Worm (Caenorhabditis elegans) whole organism, L2 larva: ENCODE data around the gene R07E5.11.
A peak's percentile ranks its signal among the peaks of the same experiment; 100 is the strongest.
"Not testable (repeated sequence)": the region's sequence is repeated elsewhere in the genome, so short reads cannot be mapped to it uniquely, and the experiment has no call there.

Source experiments
- C34F6.9 ChIP-seq: fragments of 150-350 bp; optimal IDR thresholded peaks from 2 replicates; lab custom pipeline; 2014; ENCODE audit warnings: missing biosample characterization, missing genetic modification characterization
- F13H6.1 ChIP-seq: sonication (generic microtip); optimal IDR thresholded peaks from 2 replicates; lab custom pipeline; 2016; ENCODE audit warnings: missing genetic modification characterization, missing compliant biosample characterization
- R02D3.7 ChIP-seq: fragments of 150-350 bp; optimal IDR thresholded peaks from 2 replicates; lab custom pipeline; 2014; ENCODE audit warnings: missing biosample characterization, missing genetic modification characterization
- Y55F3AM.14 ChIP-seq: fragments of 200-800 bp; sonication (Bioruptor generic); optimal IDR thresholded peaks from 2 replicates; lab custom pipeline; 2018; ENCODE audit warnings: mild to moderate bottlenecking, missing genetic modification characterization, missing compliant biosample characterization
- ZK546.5 ChIP-seq: sonication (generic microtip); optimal IDR thresholded peaks from 2 replicates; lab custom pipeline; 2017; ENCODE audit warnings: missing biosample characterization, missing genetic modification characterization
- alr-1 ChIP-seq: fragments of 150-350 bp; optimal IDR thresholded peaks from 2 replicates; lab custom pipeline; 2014; ENCODE audit warnings: missing biosample characterization, missing genetic modification characterization
- aly-2 ChIP-seq: fragments of 150-350 bp; optimal IDR thresholded peaks from 2 replicates; lab custom pipeline; 2014; ENCODE audit warnings: missing biosample characterization, missing genetic modification characterization
- ama-1 ChIP-seq: fragments of 150-350 bp; optimal IDR thresholded peaks from 2 replicates; lab custom pipeline; 2018; ENCODE audit warnings: inconsistent platforms
- ceh-16 ChIP-seq: fragments of 150-350 bp; optimal IDR thresholded peaks from 2 replicates; lab custom pipeline; 2014; ENCODE audit warnings: missing biosample characterization, missing genetic modification characterization
- ceh-82 ChIP-seq: fragments of 150-350 bp; optimal IDR thresholded peaks from 2 replicates; lab custom pipeline; 2014; ENCODE audit warnings: missing biosample characterization, missing genetic modification characterization
- crh-2 ChIP-seq: sonication (generic microtip); optimal IDR thresholded peaks from 2 replicates; lab custom pipeline; 2017; ENCODE audit warnings: missing biosample characterization, missing genetic modification characterization
- egl-27 ChIP-seq: sonication (generic microtip); optimal IDR thresholded peaks from 3 replicates; lab custom pipeline; 2017; ENCODE audit warnings: missing biosample characterization, missing genetic modification reagents, missing genetic modification characterization
- elt-1 ChIP-seq: fragments of 150-350 bp; optimal IDR thresholded peaks from 2 replicates; lab custom pipeline; 2014; ENCODE audit warnings: missing biosample characterization, missing genetic modification characterization
- fos-1 ChIP-seq: fragments of 150-350 bp; optimal IDR thresholded peaks from 2 replicates; lab custom pipeline; 2014; ENCODE audit warnings: missing biosample characterization, missing genetic modification characterization
- gmeb-1 ChIP-seq: fragments of 150-350 bp; optimal IDR thresholded peaks from 2 replicates; lab custom pipeline; 2014; ENCODE audit warnings: missing biosample characterization, missing genetic modification characterization
- lin-11 ChIP-seq: fragments of 150-350 bp; sonication (generic microtip); optimal IDR thresholded peaks from 2 replicates; lab custom pipeline; 2014; ENCODE audit warnings: missing biosample characterization, missing genetic modification characterization, inconsistent platforms, mixed read lengths
- lsy-2 ChIP-seq, 2 experiments: fragments of 150-350 bp in 1 of 2; sonication (generic microtip) in 1 of 2; optimal IDR thresholded peaks; 2 replicates each; lab custom pipeline; 2014 to 2017; ENCODE audit warnings: missing biosample characterization in 2 of 2, missing genetic modification characterization in 2 of 2
- mab-5 ChIP-seq: fragments of 150-350 bp; optimal IDR thresholded peaks from 2 replicates; lab custom pipeline; 2014; ENCODE audit warnings: missing biosample characterization, missing genetic modification characterization
- mbf-1 ChIP-seq: sonication (generic microtip); optimal IDR thresholded peaks from 2 replicates; lab custom pipeline; 2017; ENCODE audit warnings: missing biosample characterization, missing genetic modification characterization
- mdl-1 ChIP-seq, 2 experiments: fragments of 150-350 bp in 1 of 2; sonication (generic microtip) in 1 of 2; optimal IDR thresholded peaks; 2 replicates each; lab custom pipeline; 2017; ENCODE audit warnings: missing biosample characterization in 2 of 2, missing genetic modification characterization in 2 of 2
- nhr-10 ChIP-seq: sonication (generic microtip); optimal IDR thresholded peaks from 2 replicates; lab custom pipeline; 2017; ENCODE audit warnings: missing biosample characterization, missing genetic modification characterization
- nhr-12 ChIP-seq: fragments of 150-350 bp; optimal IDR thresholded peaks from 2 replicates; lab custom pipeline; 2014; ENCODE audit warnings: missing biosample characterization, missing genetic modification characterization
- nhr-129 ChIP-seq: fragments of 150-350 bp; optimal IDR thresholded peaks from 2 replicates; lab custom pipeline; 2014; ENCODE audit warnings: missing biosample characterization, missing genetic modification characterization
- nhr-21 ChIP-seq: fragments of 150-350 bp; optimal IDR thresholded peaks from 2 replicates; lab custom pipeline; 2014; ENCODE audit warnings: missing biosample characterization, missing genetic modification characterization
- nhr-237 ChIP-seq: fragments of 150-350 bp; optimal IDR thresholded peaks from 2 replicates; lab custom pipeline; 2014; ENCODE audit warnings: missing biosample characterization, missing genetic modification characterization
- nhr-25 ChIP-seq: fragments of 150-350 bp; sonication (generic microtip); optimal IDR thresholded peaks from 3 replicates; lab custom pipeline; 2014; ENCODE audit warnings: missing biosample characterization, missing genetic modification characterization
- nhr-6 ChIP-seq: fragments of 150-350 bp; optimal IDR thresholded peaks from 2 replicates; lab custom pipeline; 2014; ENCODE audit warnings: missing biosample characterization, missing genetic modification characterization
- nhr-77 ChIP-seq: fragments of 150-350 bp; optimal IDR thresholded peaks from 2 replicates; lab custom pipeline; 2014; ENCODE audit warnings: missing biosample characterization, missing genetic modification characterization
- peb-1 ChIP-seq: fragments of 150-350 bp; optimal IDR thresholded peaks from 2 replicates; lab custom pipeline; 2014; ENCODE audit warnings: missing biosample characterization, missing genetic modification characterization
- sem-4 ChIP-seq: fragments of 150-350 bp; optimal IDR thresholded peaks from 2 replicates; lab custom pipeline; 2014; ENCODE audit warnings: missing biosample characterization, missing genetic modification reagents, missing genetic modification characterization
- skn-1 ChIP-seq: sonication (generic microtip); optimal IDR thresholded peaks from 2 replicates; lab custom pipeline; 2017; ENCODE audit warnings: missing biosample characterization, missing genetic modification characterization
- sma-3 ChIP-seq: sonication (generic microtip); optimal IDR thresholded peaks from 2 replicates; lab custom pipeline; 2016; ENCODE audit warnings: missing genetic modification reagents, missing genetic modification characterization, missing compliant biosample characterization
- sma-9 ChIP-seq, 2 experiments: fragments of 150-350 bp in 1 of 2; sonication (generic microtip) in 1 of 2; optimal IDR thresholded peaks; 2 replicates each; lab custom pipeline; 2014 to 2016; ENCODE audit warnings: missing genetic modification characterization in 2 of 2, mild to moderate bottlenecking in 1 of 2, missing biosample characterization in 1 of 2, missing compliant biosample characterization in 1 of 2, missing genetic modification reagents in 1 of 2, moderate library complexity in 1 of 2
- snpc-4 ChIP-seq: fragments of 150-350 bp; optimal IDR thresholded peaks from 2 replicates; lab custom pipeline; 2014; ENCODE audit warnings: missing biosample characterization, missing genetic modification characterization
- unc-39 ChIP-seq: fragments of 150-350 bp; optimal IDR thresholded peaks from 2 replicates; lab custom pipeline; 2014; ENCODE audit warnings: missing biosample characterization, missing genetic modification characterization
- unc-55 ChIP-seq: fragments of 150-350 bp; sonication (generic microtip); optimal IDR thresholded peaks from 3 replicates; lab custom pipeline; 2014; ENCODE audit warnings: missing biosample characterization, missing genetic modification reagents, missing genetic modification characterization
- unc-62 ChIP-seq: fragments of 150-350 bp; optimal IDR thresholded peaks from 2 replicates; lab custom pipeline; 2014; ENCODE audit warnings: missing biosample characterization, missing genetic modification reagents, missing genetic modification characterization
- ztf-1 ChIP-seq: fragments of 200-800 bp; sonication (Bioruptor generic); conservative IDR thresholded peaks from 2 replicates; pipeline ENCODE4 v1.3.6; 2022; ENCODE audit warnings: missing genetic modification characterization, missing compliant biosample characterization
- ztf-11 ChIP-seq: sonication (generic microtip); optimal IDR thresholded peaks from 2 replicates; lab custom pipeline; 2017; ENCODE audit warnings: missing biosample characterization, missing genetic modification characterization

R07E5.11 gene

ce11 chrIII:4434294-4434781, 19.3 kb upstream of the R07E5.11 start, which contains the start of gene C28A5.1:
Gene C28A5.1, minus strand, starts transcription at chrIII:4434344.
- no peak for TF ChIP-seq unc-55
- no peak for TF ChIP-seq ama-1
- no peak for TF ChIP-seq lsy-2 (tag; optimal IDR thresholded peaks at IDR 0.05; lab: Kevin White, UChicago)
- no peak for TF ChIP-seq elt-1 (tag; lab: Kevin White, UChicago)
- no peak for TF ChIP-seq peb-1 (tag; lab: Kevin White, UChicago)
- TF ChIP-seq snpc-4 (tag; lab: Kevin White, UChicago), result no peak
- TF ChIP-seq nhr-77 (tag; lab: Kevin White, UChicago), result no peak
- TF ChIP-seq unc-39 (tag; lab: Kevin White, UChicago), result no peak
- TF ChIP-seq nhr-21 (tag; lab: Kevin White, UChicago), result no peak
- no peak for TF ChIP-seq nhr-237 (tag; lab: Kevin White, UChicago)
- TF ChIP-seq crh-2 (tag; lab: Kevin White, UChicago), result no peak

ce11 chrIII:4429402-4429801, 14.4 kb upstream of the R07E5.11 start, which contains the start of gene C28A5.6:
Gene C28A5.6, minus strand, starts transcription at chrIII:4429502.
- no peak for TF ChIP-seq nhr-6 (tag; lab: Kevin White, UChicago)
- no peak for TF ChIP-seq nhr-21 (tag; lab: Kevin White, UChicago)
- TF ChIP-seq ceh-16 (tag; lab: Kevin White, UChicago), result no peak
- TF ChIP-seq F13H6.1 (tag; lab: Kevin White, UChicago), result no peak
- no peak for TF ChIP-seq sma-3
- TF ChIP-seq unc-39 (tag; lab: Kevin White, UChicago), result no peak
- TF ChIP-seq nhr-77 (tag; lab: Kevin White, UChicago), result no peak
- no peak for TF ChIP-seq sma-9 (GFP tag; optimal IDR thresholded peaks at IDR 0.05; lab: Kevin White, UChicago)
- TF ChIP-seq sma-9 (tag; optimal IDR thresholded peaks at IDR 0.05; lab: Kevin White, UChicago), result no peak
- no peak for TF ChIP-seq unc-55

- no peak for TF ChIP-seq alr-1 (tag; lab: Kevin White, UChicago)
- no peak for TF ChIP-seq mbf-1 (tag; lab: Kevin White, UChicago)
- TF ChIP-seq nhr-12 (tag; lab: Kevin White, UChicago), result no peak
- no peak for TF ChIP-seq unc-39 (tag; lab: Kevin White, UChicago)
- TF ChIP-seq ztf-1 (GFP tag; lab: Robert Waterston, UW), result no peak
- TF ChIP-seq aly-2 (tag; lab: Kevin White, UChicago), result no peak
- TF ChIP-seq skn-1, result no peak
- no peak for TF ChIP-seq ceh-82 (tag; lab: Kevin White, UChicago)
- peak; percentile 14 for TF ChIP-seq nhr-129 (tag; lab: Kevin White, UChicago)
- TF ChIP-seq sma-9 (GFP tag; optimal IDR thresholded peaks at IDR 0.05; lab: Kevin White, UChicago), result no peak
- TF ChIP-seq sma-9 (tag; optimal IDR thresholded peaks at IDR 0.05; lab: Kevin White, UChicago), result no peak
- no peak for TF ChIP-seq elt-1 (tag; lab: Kevin White, UChicago)
- TF ChIP-seq C34F6.9, result no peak
- peak; percentile 11 for TF ChIP-seq unc-55
Measured at ce11 chrIII:4428797-4429196, 13.8 kb upstream of the R07E5.11 start.

ce11 chrIII:4426711-4427218, 11.7 kb upstream of the R07E5.11 start:
- TF ChIP-seq sma-9 (GFP tag; optimal IDR thresholded peaks at IDR 0.05; lab: Kevin White, UChicago), result peak; percentile 13
- not testable (repeated sequence) for TF ChIP-seq sma-9 (tag; optimal IDR thresholded peaks at IDR 0.05; lab: Kevin White, UChicago)
- peak; percentile 37 to 44 for TF ChIP-seq lsy-2 (tag; optimal IDR thresholded peaks at IDR 0.05; lab: Kevin White, UChicago)
- peak; percentile 95 for TF ChIP-seq snpc-4 (tag; lab: Kevin White, UChicago)

ce11 chrIII:4419117-4419978, 4.3 kb upstream of the R07E5.11 start, which contains the start of the genes R07E5.7 and cku-80:
Gene R07E5.7, minus strand, starts transcription at chrIII:4419167.
Gene cku-80, plus strand, starts transcription at chrIII:4419848.
- peak; percentile 20 for TF ChIP-seq nhr-25 (tag; lab: Kevin White, UChicago)
- TF ChIP-seq nhr-10 (tag; lab: Kevin White, UChicago), result no peak
- peak; percentile 58 for TF ChIP-seq snpc-4 (tag; lab: Kevin White, UChicago)
- TF ChIP-seq nhr-21 (tag; lab: Kevin White, UChicago), result peak; percentile 38
- TF ChIP-seq crh-2 (tag; lab: Kevin White, UChicago), result peak; percentile 66
- no peak for TF ChIP-seq nhr-6 (tag; lab: Kevin White, UChicago)
- no peak for TF ChIP-seq ztf-11 (tag; lab: Kevin White, UChicago)
- TF ChIP-seq lin-11 (tag; lab: Kevin White, UChicago), result peak; percentile 43
- peak; percentile 67 for TF ChIP-seq sma-3
- TF ChIP-seq mdl-1 (tag; optimal IDR thresholded peaks at IDR 0.05; lab: Kevin White, UChicago), result no peak
- TF ChIP-seq sem-4 (tag; lab: Kevin White, UChicago), result no peak
- TF ChIP-seq ZK546.5 (tag; lab: Kevin White, UChicago), result no peak
- no peak for TF ChIP-seq Y55F3AM.14
- peak; percentile 59 for TF ChIP-seq F13H6.1 (tag; lab: Kevin White, UChicago)
- no peak for TF ChIP-seq egl-27 (tag; lab: Kevin White, UChicago)
- TF ChIP-seq nhr-77 (tag; lab: Kevin White, UChicago), result no peak
- peak; percentile 88 for TF ChIP-seq gmeb-1
- TF ChIP-seq unc-62 (GFP tag; lab: Kevin White, UChicago), result no peak
- TF ChIP-seq ama-1, result peak; percentile 48
- TF ChIP-seq ceh-82 (tag; lab: Kevin White, UChicago), result no peak
- TF ChIP-seq fos-1 (tag; lab: Kevin White, UChicago), result no peak
- TF ChIP-seq unc-55, result peak; percentile 62
- no peak for TF ChIP-seq R02D3.7
- TF ChIP-seq nhr-237 (tag; lab: Kevin White, UChicago), result no peak
- TF ChIP-seq C34F6.9, result peak; percentile 73
- TF ChIP-seq alr-1 (tag; lab: Kevin White, UChicago), result no peak
- peak; percentile 6 for TF ChIP-seq mab-5 (tag; lab: Kevin White, UChicago)
- peak; percentile 61 to 82 for TF ChIP-seq lsy-2 (tag; optimal IDR thresholded peaks at IDR 0.05; lab: Kevin White, UChicago)
